Fruit fly (Drosophila melanogaster) whole organism, embryonic: Measurements from ENCODE around the gene CG4291.

ENCODE experiments used
- Bdp1 ChIP-seq: fragments of 200-800 bp; sonication (Bioruptor generic); optimal IDR thresholded peaks from 3 replicates; lab custom pipeline; 2016; ENCODE audit warnings: missing biosample characterization, missing genetic modification characterization
- CG1024 ChIP-seq: fragments of 200-800 bp; sonication (Bioruptor generic); IDR thresholded peaks from 2 replicates; pipeline ENCODE4 v1.3.6; 2022; ENCODE audit warnings: missing biosample characterization, missing genetic modification characterization
- CG10366 ChIP-seq: fragments of 200-800 bp; sonication (Bioruptor generic); IDR thresholded peaks from 2 replicates; pipeline ENCODE4 v1.3.6; 2022; ENCODE audit warnings: missing biosample characterization, missing genetic modification characterization
- CG11723 ChIP-seq: fragments of 200-800 bp; sonication (Bioruptor generic); optimal IDR thresholded peaks from 2 replicates; lab custom pipeline; 2017; ENCODE audit warnings: missing biosample characterization, mild to moderate bottlenecking, missing genetic modification characterization
- CG14965 ChIP-seq: fragments of 200-800 bp; sonication (Bioruptor generic); optimal IDR thresholded peaks from 2 replicates; lab custom pipeline; 2016; ENCODE audit warnings: missing biosample characterization, missing genetic modification characterization, borderline replicate concordance
- CG1647 ChIP-seq: fragments of 200-800 bp; sonication (Bioruptor generic); optimal IDR thresholded peaks from 3 replicates; lab custom pipeline; 2016; ENCODE audit warnings: missing biosample characterization, missing genetic modification characterization
- CG16863 ChIP-seq: fragments of 200-800 bp; sonication (Bioruptor generic); optimal IDR thresholded peaks from 3 replicates; lab custom pipeline; 2016; ENCODE audit warnings: missing biosample characterization, missing genetic modification characterization
- CG17612 ChIP-seq: fragments of 200-800 bp; sonication (Bioruptor generic); IDR thresholded peaks from 2 replicates; pipeline ENCODE4 v1.3.6; 2022; ENCODE audit warnings: missing biosample characterization, missing genetic modification characterization
- CG18599 ChIP-seq: fragments of 200-800 bp; sonication (Bioruptor generic); optimal IDR thresholded peaks from 3 replicates; lab custom pipeline; 2017; ENCODE audit warnings: missing biosample characterization, missing genetic modification characterization, mild to moderate bottlenecking, moderate library complexity, missing genetic modification reagents
- CG18764 ChIP-seq: fragments of 200-800 bp; sonication (Bioruptor generic); optimal IDR thresholded peaks from 3 replicates; lab custom pipeline; 2016; ENCODE audit warnings: missing biosample characterization, missing genetic modification characterization
- CG30020 ChIP-seq: fragments of 200-800 bp; optimal IDR thresholded peaks from 2 replicates; lab custom pipeline; 2019; ENCODE audit warnings: missing biosample characterization, mild to moderate bottlenecking, missing genetic modification characterization, moderate library complexity
- CG6272 ChIP-seq: fragments of 200-800 bp; sonication (Bioruptor generic); IDR thresholded peaks from 2 replicates; pipeline ENCODE4 v1.3.6; 2022; ENCODE audit warnings: missing biosample characterization, missing genetic modification characterization
- CG7271 ChIP-seq: fragments of 200-800 bp; sonication (Bioruptor generic); optimal IDR thresholded peaks from 2 replicates; lab custom pipeline; 2018; ENCODE audit warnings: missing biosample characterization, mild to moderate bottlenecking, missing genetic modification characterization, moderate library complexity
- CG7357 ChIP-seq: fragments of 200-800 bp; sonication (Bioruptor generic); IDR thresholded peaks from 3 replicates; pipeline ENCODE4 v1.3.6; 2022; ENCODE audit warnings: missing biosample characterization, missing genetic modification characterization
- CG8388 ChIP-seq: fragments of 200-800 bp; sonication (Bioruptor generic); optimal IDR thresholded peaks from 2 replicates; lab custom pipeline; 2019; ENCODE audit warnings: missing biosample characterization, mild to moderate bottlenecking, missing genetic modification characterization, moderate library complexity
- CG9727 ChIP-seq: fragments of 200-800 bp; sonication (Bioruptor generic); optimal IDR thresholded peaks from 3 replicates; lab custom pipeline; 2017; ENCODE audit warnings: missing biosample characterization, mild to moderate bottlenecking, missing genetic modification characterization
- CkIIα-i1 ChIP-seq: fragments of 200-800 bp; sonication (Bioruptor generic); IDR thresholded peaks from 2 replicates; pipeline ENCODE4 v1.3.6; 2022; ENCODE audit warnings: missing biosample characterization, missing genetic modification characterization
- Deaf1 ChIP-seq: fragments of 200-800 bp; optimal IDR thresholded peaks from 3 replicates; lab custom pipeline; 2019; ENCODE audit warnings: missing biosample characterization, mild to moderate bottlenecking, missing genetic modification characterization, moderate library complexity
- Ets65A ChIP-seq: fragments of 200-800 bp; sonication (Bioruptor generic); peaks from one replicate; lab custom pipeline; 2016; ENCODE audit warnings: missing biosample characterization, missing genetic modification characterization
- Ets97D ChIP-seq: fragments of 200-800 bp; sonication (Bioruptor generic); optimal IDR thresholded peaks from 3 replicates; lab custom pipeline; 2016; ENCODE audit warnings: missing biosample characterization, missing genetic modification characterization
- Hmr ChIP-seq: fragments of 200-800 bp; sonication (Bioruptor generic); optimal IDR thresholded peaks from 3 replicates; lab custom pipeline; 2017; ENCODE audit warnings: mild to moderate bottlenecking, missing biosample characterization, missing genetic modification reagents, missing genetic modification characterization
- Hmx ChIP-seq: fragments of 200-800 bp; sonication (Bioruptor generic); optimal IDR thresholded peaks from 2 replicates; lab custom pipeline; 2016; ENCODE audit warnings: missing biosample characterization, missing genetic modification characterization
- Lhr ChIP-seq: fragments of 200-800 bp; sonication (Bioruptor generic); optimal IDR thresholded peaks from 3 replicates; lab custom pipeline; 2017; ENCODE audit warnings: mild to moderate bottlenecking, missing biosample characterization, missing genetic modification reagents, missing genetic modification characterization
- Lim3 ChIP-seq: fragments of 200-800 bp; sonication (Bioruptor generic); IDR thresholded peaks from 2 replicates; pipeline ENCODE4 v1.3.6; 2022; ENCODE audit warnings: missing biosample characterization, missing genetic modification characterization
- MESR4 ChIP-seq: fragments of 200-800 bp; sonication (Bioruptor generic); optimal IDR thresholded peaks from 2 replicates; lab custom pipeline; 2018; ENCODE audit warnings: missing biosample characterization, mild to moderate bottlenecking, missing genetic modification characterization, moderate library complexity
- MTF-1 ChIP-seq: fragments of 200-800 bp; sonication (Bioruptor generic); optimal IDR thresholded peaks from 2 replicates; lab custom pipeline; 2018; ENCODE audit warnings: missing biosample characterization, mild to moderate bottlenecking, missing genetic modification characterization, borderline replicate concordance
- Max ChIP-seq: fragments of 200-800 bp; sonication (Bioruptor generic); optimal IDR thresholded peaks from 2 replicates; lab custom pipeline; 2016; ENCODE audit warnings: missing biosample characterization, mild to moderate bottlenecking, missing genetic modification characterization
- Myb ChIP-seq: fragments of 200-800 bp; sonication (Bioruptor generic); optimal IDR thresholded peaks from 2 replicates; lab custom pipeline; 2016; ENCODE audit warnings: missing biosample characterization, missing genetic modification characterization
- Pdp1 ChIP-seq, 2 experiments: fragments of 200-800 bp; sonication (Bioruptor generic); optimal IDR thresholded peaks; 3 replicates each; lab custom pipeline; 2016; ENCODE audit warnings: missing biosample characterization in 2 of 2, missing genetic modification characterization in 2 of 2, mild to moderate bottlenecking in 1 of 2, moderate library complexity in 1 of 2
- Ssrp ChIP-seq: fragments of 200-800 bp; sonication (Bioruptor generic); optimal IDR thresholded peaks from 2 replicates; lab custom pipeline; 2018; ENCODE audit warnings: missing biosample characterization, mild to moderate bottlenecking, missing genetic modification characterization, moderate library complexity
- Trl ChIP-seq, 3 experiments: fragments of >200 bp in 2 of 3; fragments of 200-800 bp in 1 of 3; sonication (Bioruptor generic) in 1 of 3; optimal IDR thresholded peaks; 2 replicates in 1 of 3; 3 replicates in 2 of 3; lab custom pipeline; 2016 to 2017; ENCODE audit warnings: missing biosample characterization in 1 of 3, missing genetic modification characterization in 1 of 3
- btn ChIP-seq: fragments of 200-800 bp; sonication (Bioruptor generic); optimal IDR thresholded peaks from 2 replicates; lab custom pipeline; 2016; ENCODE audit warnings: missing biosample characterization, missing genetic modification characterization
- cg ChIP-seq: fragments of 200-800 bp; sonication (Bioruptor generic); optimal IDR thresholded peaks from 3 replicates; lab custom pipeline; 2019; ENCODE audit warnings: missing biosample characterization, mild to moderate bottlenecking, missing genetic modification characterization, moderate library complexity
- danr ChIP-seq: fragments of 200-800 bp; sonication (Bioruptor generic); IDR thresholded peaks from 2 replicates; pipeline ENCODE4 v1.3.6; 2022; ENCODE audit warnings: missing biosample characterization, missing genetic modification characterization
- en ChIP-seq: fragments of 200-800 bp; sonication (Bioruptor generic); optimal IDR thresholded peaks from 2 replicates; lab custom pipeline; 2016; ENCODE audit warnings: missing biosample characterization, missing genetic modification characterization
- fru ChIP-seq: fragments of >200 bp; optimal IDR thresholded peaks from 2 replicates; lab custom pipeline; 2017
- gsb ChIP-seq: fragments of 200-800 bp; sonication (Bioruptor generic); IDR thresholded peaks from 2 replicates; pipeline ENCODE4 v1.3.6; 2022; ENCODE audit warnings: missing biosample characterization, missing genetic modification characterization
- hth ChIP-seq: fragments of >200 bp; optimal IDR thresholded peaks from 2 replicates; lab custom pipeline; 2017; ENCODE audit warnings: inconsistent platforms
- lilli ChIP-seq: fragments of 200-800 bp; sonication (Bioruptor generic); optimal IDR thresholded peaks from 3 replicates; lab custom pipeline; 2016; ENCODE audit warnings: missing biosample characterization, missing genetic modification characterization
- p53 ChIP-seq: fragments of 200-800 bp; sonication (Bioruptor generic); optimal IDR thresholded peaks from 2 replicates; lab custom pipeline; 2016; ENCODE audit warnings: missing biosample characterization, missing genetic modification characterization
- pan ChIP-seq, 4 experiments: fragments of >200 bp in 3 of 4; fragments of 200-800 bp in 1 of 4; sonication (Bioruptor generic) in 1 of 4; optimal IDR thresholded peaks in 3 of 4; IDR thresholded peaks in 1 of 4; 2 replicates each; pipeline versions ENCODE4 v1.3.6 to Lab custom; 2017 to 2022; ENCODE audit warnings: missing biosample characterization in 2 of 4, missing genetic modification characterization in 2 of 4, mixed read lengths in 1 of 4
- phol ChIP-seq: fragments of 200-800 bp; sonication (Bioruptor generic); optimal IDR thresholded peaks from 3 replicates; lab custom pipeline; 2018; ENCODE audit warnings: missing biosample characterization, mild to moderate bottlenecking, missing genetic modification characterization, moderate library complexity
- pnt ChIP-seq: fragments of 200-800 bp; sonication (Bioruptor generic); optimal IDR thresholded peaks from 3 replicates; lab custom pipeline; 2016; ENCODE audit warnings: missing biosample characterization, missing genetic modification characterization
- scrt ChIP-seq: fragments of 200-800 bp; sonication (Bioruptor generic); optimal IDR thresholded peaks from 2 replicates; lab custom pipeline; 2018; ENCODE audit warnings: missing biosample characterization, mild to moderate bottlenecking, missing genetic modification characterization, moderate library complexity
- sim ChIP-seq: fragments of 200-800 bp; sonication (Bioruptor generic); IDR thresholded peaks from 2 replicates; pipeline ENCODE4 v1.3.6; 2022; ENCODE audit warnings: missing biosample characterization, missing genetic modification characterization
- z ChIP-seq: fragments of 200-800 bp; sonication (Bioruptor generic); IDR thresholded peaks from 3 replicates; pipeline ENCODE4 v1.3.6; 2022; ENCODE audit warnings: missing biosample characterization, missing genetic modification characterization
- zen2 ChIP-seq: fragments of 200-800 bp; sonication (Bioruptor generic); IDR thresholded peaks from 3 replicates; pipeline ENCODE4 v1.3.6; 2022; ENCODE audit warnings: missing biosample characterization, missing genetic modification characterization; ENCODE audit not compliant: partially characterized antibody
- zf30C ChIP-seq: fragments of 200-800 bp; sonication (Bioruptor generic); optimal IDR thresholded peaks from 3 replicates; lab custom pipeline; 2018; ENCODE audit warnings: missing biosample characterization, mild to moderate bottlenecking, missing genetic modification characterization

Gene CG4291

DNA sequence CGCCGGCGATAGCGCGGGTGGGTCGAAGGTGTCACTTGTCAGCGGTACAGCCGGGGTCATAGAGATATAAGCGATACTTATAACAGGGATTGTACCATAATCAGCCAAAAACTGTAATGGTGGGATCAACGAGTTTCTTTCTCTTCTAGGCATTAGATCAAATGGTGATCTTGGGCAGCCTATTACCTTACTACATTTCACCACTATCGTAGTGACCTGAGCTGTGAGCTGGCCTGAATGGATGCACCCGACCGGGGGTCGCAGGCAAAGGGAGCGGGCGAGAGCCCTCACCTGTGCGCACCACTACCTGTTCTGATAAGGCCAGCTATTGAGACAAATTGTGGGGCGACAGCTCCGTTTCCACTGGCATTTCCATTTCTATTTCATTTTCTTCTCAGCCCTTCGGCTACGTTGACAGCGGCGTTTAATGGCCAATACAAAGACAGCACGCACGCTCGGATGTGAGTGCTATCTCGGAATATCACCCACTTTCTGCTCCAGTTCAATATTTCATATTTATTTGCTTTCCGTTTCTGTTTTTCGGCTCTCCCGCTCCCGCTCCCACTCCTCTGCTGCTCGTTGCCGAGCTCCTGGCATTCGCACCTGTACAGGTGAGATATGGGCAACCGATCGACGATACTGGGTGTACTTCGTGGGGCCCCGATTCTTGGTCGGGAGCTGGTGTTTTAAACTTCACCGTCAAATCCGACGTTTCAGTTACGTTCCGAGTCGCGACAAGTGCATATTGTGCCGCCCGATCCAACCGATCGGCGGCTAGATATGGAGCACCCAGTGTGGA, 4.4 kb upstream of the CG4291 start (continued):
- peak; percentile 97 for TF ChIP-seq Ets65A
- TF ChIP-seq CG7357, result peak; percentile 42; the same call in 1 of the 3 replicates
- no peak for TF ChIP-seq zf30C
- peak; percentile 78; the same call in 1 of the 2 replicates for TF ChIP-seq danr
- no peak for TF ChIP-seq hth
- TF ChIP-seq phol (tag; lab: Kevin White, UChicago), result peak; percentile 79
- TF ChIP-seq z, result no peak
- peak; percentile 75 for TF ChIP-seq lilli (GFP tag; lab: Kevin White, UChicago)
- TF ChIP-seq CG18764 (GFP tag; lab: Kevin White, UChicago), result peak; percentile 40
- no peak for TF ChIP-seq p53
- TF ChIP-seq Hmx (GFP tag; lab: Kevin White, UChicago), result no peak
- no peak for TF ChIP-seq MESR4
- TF ChIP-seq CG6272 (GFP tag; lab: Robert Waterston, UW), result peak; percentile 78
- TF ChIP-seq CG14965, result no peak
- peak; percentile 72 for TF ChIP-seq Ssrp
- TF ChIP-seq btn (GFP tag; lab: Kevin White, UChicago), result peak; percentile 53
- TF ChIP-seq CG30020 (tag; lab: Kevin White, UChicago), result peak; percentile 9
- TF ChIP-seq CG8388, result peak; percentile 63
- TF ChIP-seq MTF-1 (GFP tag; lab: Kevin White, UChicago), result peak; percentile 74
- TF ChIP-seq Lim3 (GFP tag; lab: Robert Waterston, UW), result peak; percentile 36; the same call in 1 of the 2 replicates
- TF ChIP-seq CG10366 (GFP tag; lab: Robert Waterston, UW), result peak; percentile 90
- TF ChIP-seq pnt (GFP tag; lab: Kevin White, UChicago), result peak; percentile 69
- TF ChIP-seq zen2, result no peak
- peak; percentile 67 for TF ChIP-seq sim (GFP tag; lab: Robert Waterston, UW)
- no peak for TF ChIP-seq fru (lab: Kevin White, UChicago)
- peak; percentile 58 for TF ChIP-seq Hmr (GFP tag; lab: Kevin White, UChicago)
- peak; percentile 84 for TF ChIP-seq CG16863 (GFP tag; lab: Kevin White, UChicago)
- no peak for TF ChIP-seq cg (GFP tag; lab: Kevin White, UChicago)
- 0 out of 2 replicates have a peak, but pooled peaks have one; percentile 11 for TF ChIP-seq CG17612 (GFP tag; lab: Robert Waterston, UW)
- TF ChIP-seq Pdp1 (GFP tag; optimal IDR thresholded peaks at IDR 0.05; lab: Kevin White, UChicago), result peak; percentile 53 to 57
- peak; percentile 50 for TF ChIP-seq CG11723 (GFP tag; lab: Kevin White, UChicago)
- TF ChIP-seq CG1647, result peak; percentile 45
- TF ChIP-seq CG7271 (tag; lab: Kevin White, UChicago), result peak; percentile 20
- peak; percentile 66 for TF ChIP-seq CG9727 (GFP tag; lab: Kevin White, UChicago)
- peak; percentile 23 for TF ChIP-seq Lhr
- TF ChIP-seq gsb (GFP tag; lab: Robert Waterston, UW), result no peak
- TF ChIP-seq Myb (GFP tag; lab: Kevin White, UChicago), result peak; percentile 50
- TF ChIP-seq Trl (optimal IDR thresholded peaks at IDR 0.05; lab: Kevin White, UChicago), result peak in 1 of 2 experiments; percentile 13
- peak; percentile 66 for TF ChIP-seq Trl (GFP tag; optimal IDR thresholded peaks at IDR 0.05; lab: Kevin White, UChicago)
- no peak for TF ChIP-seq Ets97D (GFP tag; lab: Kevin White, UChicago)
- TF ChIP-seq Bdp1 (GFP tag; lab: Kevin White, UChicago), result peak; percentile 50
- TF ChIP-seq CkIIα-i1, result no peak
- no peak for TF ChIP-seq en (GFP tag; lab: Kevin White, UChicago)
- no peak for TF ChIP-seq pan (optimal IDR thresholded peaks at IDR 0.05; lab: Kevin White, UChicago)
- peak in 1 of 2 experiments; percentile 84 for TF ChIP-seq pan (GFP tag; optimal IDR thresholded peaks at IDR 0.05 in 1 of 2, IDR thresholded peaks at IDR 0.05 in 1 of 2)
- peak; percentile 96 for TF ChIP-seq Deaf1
- TF ChIP-seq Max, result peak; percentile 65
- TF ChIP-seq CG1024 (GFP tag; lab: Robert Waterston, UW), result peak; percentile 71
- peak; percentile 33 for TF ChIP-seq scrt (GFP tag; lab: Kevin White, UChicago)
- TF ChIP-seq CG18599, result peak; percentile 75
